Worm (Caenorhabditis elegans): Measurements from ENCODE around the gene D2023.3.

ce11 chrV:11800486-11800885 lies 11.3 kb downstream of the D2023.3 start:
- no peak for TF ChIP-seq R02D3.7 (tag; optimal IDR thresholded peaks at IDR 0.05)
- no peak for TF ChIP-seq alr-1 (tag; optimal IDR thresholded peaks at IDR 0.05)
- TF ChIP-seq unc-62 (GFP tag; optimal IDR thresholded peaks at IDR 0.05), result no peak
- no peak for TF ChIP-seq ztf-11 (tag; optimal IDR thresholded peaks at IDR 0.05)
- no peak for TF ChIP-seq crh-2 (tag; optimal IDR thresholded peaks at IDR 0.05)
- no peak for TF ChIP-seq mdl-1 (tag; optimal IDR thresholded peaks at IDR 0.05)
- TF ChIP-seq ama-1 (optimal IDR thresholded peaks at IDR 0.05), result no peak
- no peak for TF ChIP-seq zag-1 (tag; optimal IDR thresholded peaks at IDR 0.05)
- no peak for TF ChIP-seq nhr-237 (tag; optimal IDR thresholded peaks at IDR 0.05)
- no peak for TF ChIP-seq nhr-12 (tag; optimal IDR thresholded peaks at IDR 0.05)
- no peak for TF ChIP-seq gmeb-1 (tag; optimal IDR thresholded peaks at IDR 0.05)
- no peak for TF ChIP-seq blmp-1 (tag; optimal IDR thresholded peaks at IDR 0.05; ENCODE audit: insufficient read depth)

Data from whole organism, L2 larva.